Worm (Caenorhabditis elegans) whole organism, L1 larva: ENCODE measurements around the gene ZK643.6.

Experiments used
- C16A3.4 ChIP-seq: fragments of 150-350 bp; optimal IDR thresholded peaks from 2 replicates; lab custom pipeline; 2014; ENCODE audit warnings: missing biosample characterization, missing genetic modification characterization
- ceh-8 ChIP-seq: fragments of 200-800 bp; sonication (Bioruptor generic); optimal IDR thresholded peaks from 2 replicates; lab custom pipeline; 2018; ENCODE audit warnings: mild to moderate bottlenecking, missing genetic modification characterization, moderate library complexity, missing compliant biosample characterization
- ceh-90 ChIP-seq: sonication (generic microtip); optimal IDR thresholded peaks from 2 replicates; lab custom pipeline; 2016; ENCODE audit warnings: missing genetic modification characterization, missing compliant biosample characterization
- dpl-1 ChIP-seq, 3 experiments: fragments of 150-350 bp in 2 of 3; sonication (generic microtip) in 1 of 3; optimal IDR thresholded peaks; 2 replicates each; lab custom pipeline; 2014 to 2017; ENCODE audit warnings: missing biosample characterization in 3 of 3, missing genetic modification characterization in 3 of 3, missing genetic modification reagents in 3 of 3
- dsc-1 ChIP-seq: sonication (generic microtip); optimal IDR thresholded peaks from 2 replicates; lab custom pipeline; 2016; ENCODE audit warnings: mild to moderate bottlenecking, missing genetic modification characterization, missing compliant biosample characterization
- efl-1 ChIP-seq, 4 experiments: fragments of 150-350 bp; optimal IDR thresholded peaks in 3 of 4; peaks in 1 of 4; 1 replicate in 1 of 4; 2 replicates in 3 of 4; lab custom pipeline; 2014; ENCODE audit warnings: missing biosample characterization in 2 of 4, missing genetic modification characterization in 2 of 4, missing genetic modification reagents in 2 of 4
- egl-27 ChIP-seq, 2 experiments: fragments of 150-350 bp in 1 of 2; sonication (generic microtip); optimal IDR thresholded peaks; 3 replicates each; lab custom pipeline; 2017 to 2018; ENCODE audit warnings: missing biosample characterization in 2 of 2, missing genetic modification characterization in 2 of 2, missing genetic modification reagents in 2 of 2
- elt-3 ChIP-seq, 6 experiments: fragments of 150-350 bp in 1 of 6; sonication (generic microtip); optimal IDR thresholded peaks; 2 replicates each; lab custom pipeline; 2017 to 2018; ENCODE audit warnings: missing biosample characterization in 6 of 6, missing genetic modification characterization in 6 of 6, inconsistent platforms in 1 of 6
- fkh-10 ChIP-seq: sonication (generic microtip); optimal IDR thresholded peaks from 2 replicates; lab custom pipeline; 2017; ENCODE audit warnings: missing biosample characterization, missing genetic modification reagents, missing genetic modification characterization
- fkh-4 ChIP-seq: sonication (generic microtip); optimal IDR thresholded peaks from 2 replicates; lab custom pipeline; 2016; ENCODE audit warnings: missing compliant biosample characterization, missing genetic modification characterization, borderline replicate concordance
- fkh-8 ChIP-seq: sonication (generic microtip); optimal IDR thresholded peaks from 2 replicates; lab custom pipeline; 2016; ENCODE audit warnings: mild to moderate bottlenecking, missing genetic modification characterization, missing compliant biosample characterization
- fos-1 ChIP-seq: fragments of 150-350 bp; optimal IDR thresholded peaks from 2 replicates; lab custom pipeline; 2014; ENCODE audit warnings: missing biosample characterization, missing genetic modification characterization
- grh-1 ChIP-seq: fragments of 200-800 bp; sonication (Bioruptor generic); IDR thresholded peaks from 2 replicates; pipeline ENCODE4 v1.3.6; 2022; ENCODE audit warnings: missing genetic modification reagents, missing genetic modification characterization, missing compliant biosample characterization
- hlh-4 ChIP-seq: sonication (generic microtip); optimal IDR thresholded peaks from 2 replicates; lab custom pipeline; 2016; ENCODE audit warnings: mild to moderate bottlenecking, missing genetic modification characterization, missing compliant biosample characterization
- jun-1 ChIP-seq: fragments of 150-350 bp; optimal IDR thresholded peaks from 2 replicates; lab custom pipeline; 2014; ENCODE audit warnings: missing biosample characterization, missing genetic modification reagents, missing genetic modification characterization
- lin-13 ChIP-seq: fragments of 150-350 bp; optimal IDR thresholded peaks from 2 replicates; lab custom pipeline; 2014; ENCODE audit warnings: missing biosample characterization, missing genetic modification reagents, missing genetic modification characterization
- lin-14 ChIP-seq: fragments of 200-800 bp; sonication (Bioruptor generic); optimal IDR thresholded peaks from 2 replicates; lab custom pipeline; 2018; ENCODE audit warnings: mild to moderate bottlenecking, missing genetic modification characterization, moderate library complexity, missing compliant biosample characterization
- lir-3 ChIP-seq: sonication (generic microtip); optimal IDR thresholded peaks from 2 replicates; lab custom pipeline; 2016; ENCODE audit warnings: mild to moderate bottlenecking, missing genetic modification characterization, moderate library complexity, missing compliant biosample characterization; ENCODE audit not compliant: poor library complexity
- lsy-2 ChIP-seq, 2 experiments: fragments of 150-350 bp; optimal IDR thresholded peaks; 2 replicates each; lab custom pipeline; 2014; ENCODE audit warnings: missing biosample characterization in 2 of 2, missing genetic modification characterization in 2 of 2
- mab-9 ChIP-seq: fragments of 200-800 bp; sonication (Bioruptor generic); IDR thresholded peaks from 2 replicates; pipeline ENCODE4 v1.3.6; 2022; ENCODE audit warnings: missing genetic modification reagents, missing genetic modification characterization, missing compliant biosample characterization
- mdl-1 ChIP-seq, 2 experiments: fragments of 150-350 bp; optimal IDR thresholded peaks; 2 replicates each; lab custom pipeline; 2014 to 2017; ENCODE audit warnings: missing biosample characterization in 2 of 2, missing genetic modification characterization in 2 of 2, inconsistent platforms in 1 of 2
- mep-1 ChIP-seq: fragments of 150-350 bp; optimal IDR thresholded peaks from 2 replicates; lab custom pipeline; 2014; ENCODE audit warnings: missing biosample characterization, missing genetic modification characterization
- nhr-20 ChIP-seq: sonication (generic microtip); optimal IDR thresholded peaks from 2 replicates; lab custom pipeline; 2016; ENCODE audit warnings: mild to moderate bottlenecking, missing genetic modification characterization, missing compliant biosample characterization
- nhr-28 ChIP-seq: fragments of 150-350 bp; optimal IDR thresholded peaks from 2 replicates; lab custom pipeline; 2014; ENCODE audit warnings: missing biosample characterization, missing genetic modification characterization
- nhr-47 ChIP-seq: sonication (generic microtip); optimal IDR thresholded peaks from 2 replicates; lab custom pipeline; 2016; ENCODE audit warnings: mild to moderate bottlenecking, missing genetic modification characterization, moderate library complexity, missing compliant biosample characterization
- nhr-71 ChIP-seq: sonication (generic microtip); optimal IDR thresholded peaks from 2 replicates; lab custom pipeline; 2016; ENCODE audit warnings: mild to moderate bottlenecking, missing genetic modification characterization, moderate library complexity, missing compliant biosample characterization
- nhr-85 ChIP-seq: sonication (generic microtip); peaks from one replicate; lab custom pipeline; 2016; ENCODE audit warnings: missing genetic modification characterization, inconsistent platforms, missing compliant biosample characterization
- nhr-90 ChIP-seq: sonication (generic microtip); optimal IDR thresholded peaks from 2 replicates; lab custom pipeline; 2016; ENCODE audit warnings: mild to moderate bottlenecking, missing genetic modification characterization, missing compliant biosample characterization; ENCODE audit not compliant: poor library complexity
- pax-3 ChIP-seq: fragments of 200-800 bp; sonication (Bioruptor generic); optimal IDR thresholded peaks from 2 replicates; lab custom pipeline; 2018; ENCODE audit warnings: mild to moderate bottlenecking, missing genetic modification characterization, moderate library complexity, missing compliant biosample characterization
- rnt-1 ChIP-seq: sonication (generic microtip); optimal IDR thresholded peaks from 2 replicates; lab custom pipeline; 2016; ENCODE audit warnings: mild to moderate bottlenecking, missing genetic modification characterization, moderate library complexity, missing compliant biosample characterization
- skn-1 ChIP-seq: fragments of 150-350 bp; optimal IDR thresholded peaks from 2 replicates; lab custom pipeline; 2014; ENCODE audit warnings: missing biosample characterization, missing genetic modification characterization
- snpc-4 ChIP-seq: fragments of 150-350 bp; optimal IDR thresholded peaks from 2 replicates; lab custom pipeline; 2014; ENCODE audit warnings: missing biosample characterization, missing genetic modification characterization
- sox-4 ChIP-seq: sonication (generic microtip); optimal IDR thresholded peaks from 2 replicates; lab custom pipeline; 2016; ENCODE audit warnings: missing genetic modification characterization, missing compliant biosample characterization
- sptf-1 ChIP-seq: fragments of 150-350 bp; optimal IDR thresholded peaks from 2 replicates; lab custom pipeline; 2014; ENCODE audit warnings: missing biosample characterization, missing genetic modification characterization
- swsn-7 ChIP-seq: sonication (generic microtip); optimal IDR thresholded peaks from 2 replicates; lab custom pipeline; 2016; ENCODE audit warnings: missing genetic modification characterization, missing compliant biosample characterization
- tbx-2 ChIP-seq: sonication (generic microtip); optimal IDR thresholded peaks from 2 replicates; lab custom pipeline; 2016; ENCODE audit warnings: missing genetic modification characterization, missing compliant biosample characterization
- tlp-1 ChIP-seq: fragments of 150-350 bp; optimal IDR thresholded peaks from 2 replicates; lab custom pipeline; 2014; ENCODE audit warnings: missing biosample characterization, missing genetic modification characterization
- unc-130 ChIP-seq: fragments of 150-350 bp; optimal IDR thresholded peaks from 2 replicates; lab custom pipeline; 2017; ENCODE audit warnings: missing biosample characterization, missing genetic modification characterization, inconsistent platforms
- unc-62 ChIP-seq: fragments of 150-350 bp; optimal IDR thresholded peaks from 2 replicates; lab custom pipeline; 2014; ENCODE audit warnings: missing biosample characterization, missing genetic modification reagents, missing genetic modification characterization
- unc-98 ChIP-seq: fragments of 200-800 bp; sonication (Bioruptor generic); IDR thresholded peaks from 2 replicates; pipeline ENCODE4 v1.3.6; 2022; ENCODE audit warnings: missing genetic modification characterization, missing compliant biosample characterization
- vab-15 ChIP-seq: sonication (generic microtip); optimal IDR thresholded peaks from 2 replicates; lab custom pipeline; 2017; ENCODE audit warnings: missing genotype, mild to moderate bottlenecking, missing genetic modification characterization, missing compliant biosample characterization
- zip-4 ChIP-seq: fragments of 200-800 bp; sonication (Bioruptor generic); optimal IDR thresholded peaks from 2 replicates; lab custom pipeline; 2018; ENCODE audit warnings: mild to moderate bottlenecking, missing genetic modification characterization, moderate library complexity, missing compliant biosample characterization
- ztf-11 ChIP-seq, 2 experiments: sonication (generic microtip); optimal IDR thresholded peaks; 2 replicates each; lab custom pipeline; 2016 to 2017; ENCODE audit warnings: missing genetic modification characterization in 2 of 2, missing biosample characterization in 1 of 2, missing compliant biosample characterization in 1 of 2

The ZK643.6 gene

ce11 chrIII:8971255-8972020, 10.9 kb upstream of the ZK643.6 start, which contains the start of the genes eif-3.D and R08D7.4 (continued):
- TF ChIP-seq lir-3 (tag; lab: Kevin White, UChicago) (peak; percentile 47), snpc-4 (peak; percentile 41), nhr-20 (tag; lab: Kevin White, UChicago) (peak; percentile 70), mab-9 (GFP tag; lab: Robert Waterston, UW) (no peak), lin-13 (peak; percentile 57), efl-1 (optimal IDR thresholded peaks at IDR 0.05; lab: Kevin White, UChicago) (peak; percentile 67 to 78), efl-1 (GFP tag; optimal IDR thresholded peaks at IDR 0.05 in 1 of 2; lab: Kevin White, UChicago) (peak; percentile 69 to 96), fkh-8 (no peak), vab-15 (tag; lab: Kevin White, UChicago) (no peak), grh-1 (GFP tag; lab: Robert Waterston, UW) (no peak), unc-98 (GFP tag; lab: Robert Waterston, UW) (no peak), jun-1 (tag; lab: Kevin White, UChicago) (no peak), nhr-71 (tag; lab: Kevin White, UChicago) (peak; percentile 77), hlh-4 (no peak), swsn-7 (tag; lab: Kevin White, UChicago) (peak; percentile 75), lin-14 (GFP tag; lab: Kevin White, UChicago) (peak; percentile 52), tbx-2 (peak; percentile 55), elt-3 (tag; optimal IDR thresholded peaks at IDR 0.05; lab: Kevin White, UChicago) (peak in 2 of 6 experiments; percentile 20 to 29), pax-3 (no peak), ztf-11 (tag; optimal IDR thresholded peaks at IDR 0.05; lab: Kevin White, UChicago) (peak in 1 of 2 experiments; percentile 46), dsc-1 (tag; lab: Kevin White, UChicago) (peak; percentile 60), unc-62 (GFP tag; lab: Kevin White, UChicago) (no peak), nhr-85 (tag; lab: Kevin White, UChicago) (peak; percentile 74), mdl-1 (tag; optimal IDR thresholded peaks at IDR 0.05; lab: Kevin White, UChicago) (peak in 1 of 2 experiments; percentile 56), nhr-47 (tag; lab: Kevin White, UChicago) (peak; percentile 74), nhr-28 (tag; lab: Kevin White, UChicago) (no peak), fkh-4 (peak; percentile 5), zip-4 (GFP tag; lab: Kevin White, UChicago) (peak; percentile 43), dpl-1 (GFP tag; optimal IDR thresholded peaks at IDR 0.05; lab: Kevin White, UChicago) (peak; percentile 63 to 77 (median 76)), sptf-1 (tag; lab: Kevin White, UChicago) (no peak), unc-130 (tag; lab: Kevin White, UChicago) (peak; percentile 61), nhr-90 (tag; lab: Kevin White, UChicago) (peak; percentile 57), skn-1 (tag; lab: Kevin White, UChicago) (peak; percentile 50), lsy-2 (tag; optimal IDR thresholded peaks at IDR 0.05; lab: Kevin White, UChicago) (peak; percentile 77 to 86), C16A3.4 (tag; lab: Kevin White, UChicago) (peak; percentile 63), ceh-8 (no peak), sox-4 (tag; lab: Kevin White, UChicago) (no peak)

ce11 chrIII:8967639-8968038, 7.1 kb upstream of the ZK643.6 start, which contains the start of the genes bud-13 and rpap-2:
TSS of gene bud-13 (minus strand) at chrIII:8967727.
TSS of gene rpap-2 (plus strand) at chrIII:8967967.
- TF ChIP-seq fos-1 (tag; lab: Kevin White, UChicago) (no peak), tlp-1 (tag; lab: Kevin White, UChicago) (no peak), dsc-1 (tag; lab: Kevin White, UChicago) (no peak), ceh-90 (tag; lab: Kevin White, UChicago) (peak; percentile 65), efl-1 (optimal IDR thresholded peaks at IDR 0.05; lab: Kevin White, UChicago) (no peak), efl-1 (GFP tag; optimal IDR thresholded peaks at IDR 0.05 in 1 of 2; lab: Kevin White, UChicago) (peak in 1 of 2 experiments; percentile 11), nhr-90 (tag; lab: Kevin White, UChicago) (no peak), fkh-10 (no peak), egl-27 (tag; optimal IDR thresholded peaks at IDR 0.05; lab: Kevin White, UChicago) (no peak), lir-3 (tag; lab: Kevin White, UChicago) (peak; percentile 27), jun-1 (tag; lab: Kevin White, UChicago) (no peak), fkh-4 (peak; percentile 32), mdl-1 (tag; optimal IDR thresholded peaks at IDR 0.05; lab: Kevin White, UChicago) (no peak), rnt-1 (tag; lab: Kevin White, UChicago) (peak; percentile 63), fkh-8 (no peak), dpl-1 (GFP tag; optimal IDR thresholded peaks at IDR 0.05; lab: Kevin White, UChicago) (peak in 1 of 3 experiments; percentile 12), nhr-85 (tag; lab: Kevin White, UChicago) (no peak), nhr-47 (tag; lab: Kevin White, UChicago) (peak; percentile 27), mep-1 (tag; lab: Kevin White, UChicago) (peak; percentile 15)
- TF ChIP-seq, all 84 proteins: peak for 8
